Worm (Caenorhabditis elegans): ENCODE data around the gene srv-26.

The srv-26 gene

ce11 chrIV:6336748-6337147, 35.1 kb upstream of the srv-26 start (continued):
- peak; percentile 62 to 79 for TF ChIP-seq daf-16 (GFP tag; optimal IDR thresholded peaks at IDR 0.05)
- peak; percentile 89 for TF ChIP-seq daf-16 (tag; optimal IDR thresholded peaks at IDR 0.05)
- TF ChIP-seq vab-7 (GFP tag; IDR thresholded peaks at IDR 0.05): peak; percentile 52; the same call in 1 of the 2 replicates
- TF ChIP-seq spr-3 (GFP tag; optimal IDR thresholded peaks at IDR 0.05): peak; percentile 71
- TF ChIP-seq F37D6.2 (tag; optimal IDR thresholded peaks at IDR 0.05): peak; percentile 73
- TF ChIP-seq egl-43 (GFP tag; IDR thresholded peaks at IDR 0.05): peak; percentile 76
- TF ChIP-seq lin-13 (GFP tag; optimal IDR thresholded peaks at IDR 0.05): peak; percentile 90
- TF ChIP-seq duxl-1 (tag; optimal IDR thresholded peaks at IDR 0.05; ENCODE audit: poor library complexity): peak; percentile 76
- TF ChIP-seq hlh-11 (tag; optimal IDR thresholded peaks at IDR 0.05): peak; percentile 99
- peak; percentile 67 for TF ChIP-seq pqm-1 (tag; optimal IDR thresholded peaks at IDR 0.05)
- TF ChIP-seq lsy-2 (tag; optimal IDR thresholded peaks at IDR 0.05): peak; percentile 78 to 95
- peak; percentile 99 for TF ChIP-seq mxl-3 (GFP tag; optimal IDR thresholded peaks at IDR 0.05)
- peak; percentile 46 for TF ChIP-seq skn-1 (tag; optimal IDR thresholded peaks at IDR 0.05)
- peak; percentile 75 for TF ChIP-seq ztf-7 (tag; optimal IDR thresholded peaks at IDR 0.05)
- 0 out of 2 replicates have a peak, but pooled peaks have one; percentile 38 for TF ChIP-seq snpc-1.2 (GFP tag; IDR thresholded peaks at IDR 0.05)
- TF ChIP-seq rbr-2 (tag; optimal IDR thresholded peaks at IDR 0.05): peak; percentile 75
- peak; percentile 75 for TF ChIP-seq mxl-2 (GFP tag; conservative IDR thresholded peaks at IDR 0.05)
- TF ChIP-seq ZK337.2 (GFP tag; IDR thresholded peaks at IDR 0.05): no peak; the same call in 1 of the 2 replicates
- no peak for TF ChIP-seq Y48G9A.11 (GFP tag; IDR thresholded peaks at IDR 0.05)
- TF ChIP-seq nhr-28 (tag; optimal IDR thresholded peaks at IDR 0.05): peak; percentile 89
- TF ChIP-seq nhr-25 (tag; optimal IDR thresholded peaks at IDR 0.05; ENCODE audit: borderline replicate concordance, insufficient read depth): peak; percentile 84
- no peak for TF ChIP-seq nhr-111 (GFP tag; optimal IDR thresholded peaks at IDR 0.05)
- no peak for TF ChIP-seq sdz-12 (GFP tag; optimal IDR thresholded peaks at IDR 0.05)
- no peak for TF ChIP-seq unc-39 (tag; optimal IDR thresholded peaks at IDR 0.05)
- no peak for TF ChIP-seq snpc-4 (tag; optimal IDR thresholded peaks at IDR 0.05)
- peak; percentile 95 for TF ChIP-seq mep-1 (tag; optimal IDR thresholded peaks at IDR 0.05)
- TF ChIP-seq T26A8.4 (GFP tag; IDR thresholded peaks at IDR 0.05): peak; percentile 89
- TF ChIP-seq nhr-6 (tag; optimal IDR thresholded peaks at IDR 0.05): peak; percentile 84
- peak; percentile 47 for TF ChIP-seq jun-1 (tag; optimal IDR thresholded peaks at IDR 0.05)
- TF ChIP-seq dmd-9 (GFP tag; IDR thresholded peaks at IDR 0.05): no peak
- peak; percentile 67; the same call in 1 of the 2 replicates for TF ChIP-seq lin-29 (GFP tag; IDR thresholded peaks at IDR 0.05)
- TF ChIP-seq D1046.2 (GFP tag; IDR thresholded peaks at IDR 0.05): no peak
- TF ChIP-seq mdt-29 (GFP tag; IDR thresholded peaks at IDR 0.05): peak; percentile 95
- TF ChIP-seq hlh-30 (tag; optimal IDR thresholded peaks at IDR 0.05; ENCODE audit: insufficient read depth): peak; percentile 100
- no peak for TF ChIP-seq Y5F2A.4 (GFP tag; optimal IDR thresholded peaks at IDR 0.05)
- peak; percentile 99 for TF ChIP-seq aha-1 (tag)
- peak; percentile 14 for TF ChIP-seq fos-1 (tag; optimal IDR thresholded peaks at IDR 0.05)
- no peak for TF ChIP-seq ceh-82 (tag; optimal IDR thresholded peaks at IDR 0.05)
- TF ChIP-seq nhr-11 (tag; optimal IDR thresholded peaks at IDR 0.05): peak; percentile 84
- TF ChIP-seq dpl-1 (GFP tag; optimal IDR thresholded peaks at IDR 0.05): peak; percentile 72
- TF ChIP-seq lin-15B (tag; optimal IDR thresholded peaks at IDR 0.05): no peak
- TF ChIP-seq unc-62 (GFP tag; optimal IDR thresholded peaks at IDR 0.05 in 1 of 2): peak in 1 of 2 experiments; percentile 100
- peak; percentile 56 for TF ChIP-seq unc-62 (tag; optimal IDR thresholded peaks at IDR 0.05)
- TF ChIP-seq unc-130 (GFP tag; optimal IDR thresholded peaks at IDR 0.05): no peak
- peak; percentile 99 for TF ChIP-seq dve-1 (tag; optimal IDR thresholded peaks at IDR 0.05; ENCODE audit: insufficient read depth)
- TF ChIP-seq ceh-32 (tag; optimal IDR thresholded peaks at IDR 0.05; ENCODE audit: poor library complexity): peak; percentile 16
- TF ChIP-seq saeg-2 (GFP tag; IDR thresholded peaks at IDR 0.05): peak; percentile 91
- peak; percentile 31 for TF ChIP-seq fkh-10 (GFP tag; optimal IDR thresholded peaks at IDR 0.05)

All from whole organism, L4 larva.